Fruit fly (Drosophila melanogaster) whole organism, prepupa: ENCODE data around the gene Tbcd.
A peak's percentile ranks its signal among the peaks of the same experiment; 100 is the strongest.

Experiments used
- Blimp-1 ChIP-seq: fragments of 200-800 bp; sonication (Bioruptor generic); optimal IDR thresholded peaks from 3 replicates; lab custom pipeline; 2017; ENCODE audit warnings: missing biosample characterization, missing genetic modification characterization, mild to moderate bottlenecking, moderate library complexity, missing genetic modification reagents
- CG10631 ChIP-seq: fragments of 200-800 bp; sonication (Bioruptor generic); optimal IDR thresholded peaks from 2 replicates; lab custom pipeline; 2016; ENCODE audit warnings: missing biosample characterization, missing genetic modification characterization
- CG11902 ChIP-seq: fragments of 200-800 bp; sonication (Bioruptor generic); optimal IDR thresholded peaks from 3 replicates; lab custom pipeline; 2016; ENCODE audit warnings: missing biosample characterization, missing genetic modification characterization
- CG16779 ChIP-seq: fragments of 200-800 bp; sonication (Bioruptor generic); optimal IDR thresholded peaks from 3 replicates; lab custom pipeline; 2017; ENCODE audit warnings: missing biosample characterization, mild to moderate bottlenecking, missing genetic modification characterization
- CG3032 ChIP-seq: fragments of 200-800 bp; optimal IDR thresholded peaks from 2 replicates; lab custom pipeline; 2019; ENCODE audit warnings: missing biosample characterization, mild to moderate bottlenecking, missing genetic modification characterization, moderate library complexity
- CG31627 ChIP-seq: fragments of 200-800 bp; sonication (Bioruptor generic); optimal IDR thresholded peaks from 3 replicates; lab custom pipeline; 2016; ENCODE audit warnings: missing biosample characterization, missing genetic modification characterization
- CG32006 ChIP-seq: fragments of 200-800 bp; sonication (Bioruptor generic); optimal IDR thresholded peaks from 3 replicates; lab custom pipeline; 2017; ENCODE audit warnings: missing biosample characterization, mild to moderate bottlenecking, missing genetic modification characterization
- CG3919 ChIP-seq: fragments of 200-800 bp; sonication (Bioruptor generic); optimal IDR thresholded peaks from 3 replicates; lab custom pipeline; 2016; ENCODE audit warnings: missing biosample characterization, missing genetic modification characterization
- CG4318 ChIP-seq: fragments of 200-800 bp; sonication (Bioruptor generic); optimal IDR thresholded peaks from 3 replicates; lab custom pipeline; 2017; ENCODE audit warnings: missing biosample characterization, mild to moderate bottlenecking, missing genetic modification characterization
- CG6163 ChIP-seq: fragments of 200-800 bp; sonication (Bioruptor generic); IDR thresholded peaks from 3 replicates; pipeline ENCODE4 v1.3.6; 2022; ENCODE audit warnings: missing biosample characterization, missing genetic modification characterization
- CG6276 ChIP-seq: fragments of 200-800 bp; sonication (Bioruptor generic); optimal IDR thresholded peaks from 2 replicates; lab custom pipeline; 2017; ENCODE audit warnings: missing biosample characterization, mild to moderate bottlenecking, missing genetic modification characterization
- CG6792 ChIP-seq: fragments of 200-800 bp; sonication (Bioruptor generic); optimal IDR thresholded peaks from 3 replicates; lab custom pipeline; 2016; ENCODE audit warnings: missing biosample characterization, missing genetic modification characterization
- CG6808 ChIP-seq: fragments of 200-800 bp; sonication (Bioruptor generic); optimal IDR thresholded peaks from 3 replicates; lab custom pipeline; 2017; ENCODE audit warnings: missing biosample characterization, missing genetic modification characterization, mild to moderate bottlenecking, moderate library complexity, missing genetic modification reagents
- CG8119 ChIP-seq: fragments of 200-800 bp; sonication (Bioruptor generic); IDR thresholded peaks from 3 replicates; pipeline ENCODE4 v1.3.6; 2022; ENCODE audit warnings: missing biosample characterization, missing genetic modification characterization
- CG8319 ChIP-seq: fragments of 200-800 bp; sonication (Bioruptor generic); optimal IDR thresholded peaks from 3 replicates; lab custom pipeline; 2016; ENCODE audit warnings: missing biosample characterization, missing genetic modification characterization
- Eip75B ChIP-seq: fragments of 200-800 bp; sonication (Bioruptor generic); optimal IDR thresholded peaks from 3 replicates; lab custom pipeline; 2016; ENCODE audit warnings: missing biosample characterization, missing genetic modification characterization
- Eip78C ChIP-seq: fragments of 200-800 bp; sonication (Bioruptor generic); peaks from one replicate; lab custom pipeline; 2016; ENCODE audit warnings: missing biosample characterization, missing genetic modification characterization
- Eip93F ChIP-seq: fragments of 200-800 bp; sonication (Bioruptor generic); optimal IDR thresholded peaks from 2 replicates; lab custom pipeline; 2016; ENCODE audit warnings: missing biosample characterization, mild to moderate bottlenecking, missing genetic modification characterization
- Ets21C ChIP-seq: fragments of 200-800 bp; sonication (Bioruptor generic); optimal IDR thresholded peaks from 3 replicates; lab custom pipeline; 2016; ENCODE audit warnings: missing biosample characterization, missing genetic modification characterization
- Ets96B ChIP-seq: fragments of 200-800 bp; optimal IDR thresholded peaks from 2 replicates; lab custom pipeline; 2019; ENCODE audit warnings: missing biosample characterization, mild to moderate bottlenecking, missing genetic modification characterization, moderate library complexity
- Gug ChIP-seq: fragments of 200-800 bp; sonication (Bioruptor generic); IDR thresholded peaks from 2 replicates; pipeline ENCODE4 v1.3.6; 2022; ENCODE audit warnings: missing biosample characterization, missing genetic modification characterization
- Hr39 ChIP-seq: fragments of 200-800 bp; sonication (Bioruptor generic); optimal IDR thresholded peaks from 2 replicates; lab custom pipeline; 2016; ENCODE audit warnings: missing biosample characterization, missing genetic modification characterization
- Hr4 ChIP-seq: fragments of 200-800 bp; sonication (Bioruptor generic); optimal IDR thresholded peaks from 3 replicates; lab custom pipeline; 2016; ENCODE audit warnings: missing biosample characterization, missing genetic modification characterization
- Lpt ChIP-seq: fragments of 200-800 bp; sonication (Bioruptor generic); optimal IDR thresholded peaks from 3 replicates; lab custom pipeline; 2016; ENCODE audit warnings: missing biosample characterization, missing genetic modification characterization
- OdsH ChIP-seq: fragments of 200-800 bp; sonication (Bioruptor generic); optimal IDR thresholded peaks from 3 replicates; lab custom pipeline; 2016; ENCODE audit warnings: missing biosample characterization, missing genetic modification characterization
- Smox ChIP-seq: fragments of 200-800 bp; sonication (Bioruptor generic); optimal IDR thresholded peaks from 3 replicates; lab custom pipeline; 2016; ENCODE audit warnings: missing biosample characterization, missing genetic modification characterization
- Sox102F ChIP-seq: fragments of 200-800 bp; sonication (Bioruptor generic); optimal IDR thresholded peaks from 2 replicates; lab custom pipeline; 2016; ENCODE audit warnings: missing biosample characterization, mild to moderate bottlenecking, missing genetic modification characterization
- Sox14 ChIP-seq: fragments of 200-800 bp; sonication (Bioruptor generic); optimal IDR thresholded peaks from 3 replicates; lab custom pipeline; 2016; ENCODE audit warnings: missing biosample characterization, missing genetic modification characterization
- achi ChIP-seq: fragments of 200-800 bp; sonication (Bioruptor generic); optimal IDR thresholded peaks from 3 replicates; lab custom pipeline; 2016; ENCODE audit warnings: missing biosample characterization, missing genetic modification characterization
- dac ChIP-seq: fragments of 200-800 bp; sonication (Bioruptor generic); optimal IDR thresholded peaks from 2 replicates; lab custom pipeline; 2017; ENCODE audit warnings: missing biosample characterization, mild to moderate bottlenecking, missing genetic modification characterization
- dsx ChIP-seq: fragments of 200-800 bp; optimal IDR thresholded peaks from 3 replicates; lab custom pipeline; 2019; ENCODE audit warnings: missing biosample characterization, mild to moderate bottlenecking, missing genetic modification characterization, moderate library complexity; ENCODE audit not compliant: poor library complexity, severe bottlenecking
- fd59A ChIP-seq: fragments of 200-800 bp; sonication (Bioruptor generic); optimal IDR thresholded peaks from 2 replicates; lab custom pipeline; 2017; ENCODE audit warnings: missing biosample characterization, mild to moderate bottlenecking, missing genetic modification characterization, missing genetic modification reagents
- fkh ChIP-seq: fragments of 200-800 bp; sonication (Bioruptor generic); optimal IDR thresholded peaks from 3 replicates; lab custom pipeline; 2017; ENCODE audit warnings: missing biosample characterization, mild to moderate bottlenecking, missing genetic modification characterization, moderate library complexity
- lz ChIP-seq: fragments of 200-800 bp; sonication (Bioruptor generic); optimal IDR thresholded peaks from 3 replicates; lab custom pipeline; 2016; ENCODE audit warnings: missing biosample characterization, missing genetic modification characterization
- pdm3 ChIP-seq: fragments of 200-800 bp; sonication (Bioruptor generic); optimal IDR thresholded peaks from 3 replicates; lab custom pipeline; 2016; ENCODE audit warnings: missing biosample characterization, missing genetic modification characterization
- spab ChIP-seq: fragments of 200-800 bp; sonication (Bioruptor generic); optimal IDR thresholded peaks from 2 replicates; lab custom pipeline; 2017; ENCODE audit warnings: missing biosample characterization, mild to moderate bottlenecking, missing genetic modification characterization, missing genetic modification reagents
- ss ChIP-seq, 2 experiments: fragments of 200-800 bp; sonication (Bioruptor generic); optimal IDR thresholded peaks; 2 replicates in 1 of 2; 3 replicates in 1 of 2; lab custom pipeline; 2017 to 2018; ENCODE audit warnings: mild to moderate bottlenecking in 2 of 2, missing biosample characterization in 2 of 2, missing genetic modification characterization in 2 of 2, moderate library complexity in 1 of 2
- svp ChIP-seq: fragments of 200-800 bp; sonication (Bioruptor generic); peaks from one replicate; lab custom pipeline; 2016; ENCODE audit warnings: missing biosample characterization, missing genetic modification characterization

Tbcd gene

DNA sequence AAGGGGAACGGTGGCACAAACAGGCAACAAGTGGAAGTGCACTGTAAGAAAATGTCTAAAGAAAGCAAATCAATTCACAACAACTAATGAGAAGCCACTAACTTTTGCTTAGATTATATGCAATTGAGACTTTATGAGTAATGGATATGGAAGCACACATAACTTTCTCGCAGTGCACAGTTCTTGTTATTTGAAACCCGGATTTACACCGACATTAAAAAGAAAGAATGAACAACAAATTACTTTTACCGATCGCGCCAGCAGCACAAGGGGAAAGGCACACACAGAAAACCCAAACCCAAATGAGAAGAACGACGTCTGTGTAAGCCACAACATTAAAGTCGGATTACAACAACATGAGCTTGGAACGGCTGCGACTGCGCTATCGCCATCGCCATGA lies 41.8 kb downstream of the Tbcd start (continued):
- TF ChIP-seq spab (GFP tag; lab: Kevin White, UChicago) (peak; percentile 14), Ets96B (tag; lab: Kevin White, UChicago) (peak; percentile 45), lz (GFP tag; lab: Kevin White, UChicago) (peak; percentile 88), CG8119 (peak; percentile 73), fkh (no peak), CG6808 (GFP tag; lab: Kevin White, UChicago) (no peak), CG6276 (peak; percentile 68), CG32006 (GFP tag; lab: Kevin White, UChicago) (peak; percentile 76), CG3032 (peak; percentile 13), fd59A (GFP tag; lab: Kevin White, UChicago) (no peak), Hr4 (GFP tag; lab: Kevin White, UChicago) (peak; percentile 53), pdm3 (GFP tag; lab: Kevin White, UChicago) (peak; percentile 70), CG11902 (GFP tag; lab: Kevin White, UChicago) (peak; percentile 66), achi (GFP tag; lab: Kevin White, UChicago) (peak; percentile 77), CG16779 (tag; lab: Kevin White, UChicago) (no peak), dac (peak; percentile 51), CG8319 (peak; percentile 60), CG3919 (peak; percentile 81), Hr39 (GFP tag; lab: Kevin White, UChicago) (peak; percentile 89), CG31627 (peak; percentile 90), Eip93F (GFP tag; lab: Kevin White, UChicago) (peak; percentile 35), CG6792 (peak; percentile 78), CG6163 (GFP tag; lab: Robert Waterston, UW) (peak; percentile 80), ss (GFP tag; optimal IDR thresholded peaks at IDR 0.05; lab: Kevin White, UChicago) (no peak), Sox102F (GFP tag; lab: Kevin White, UChicago) (peak; percentile 84), dsx (GFP tag; lab: Kevin White, UChicago) (peak; percentile 35)
- TF ChIP-seq, all 60 proteins: peak for 51

- TF ChIP-seq CG31627, result no peak
- TF ChIP-seq svp (GFP tag; lab: Kevin White, UChicago), result peak; percentile 84
- TF ChIP-seq Eip78C, result peak; percentile 33
- TF ChIP-seq Sox14 (GFP tag; lab: Kevin White, UChicago), result peak; percentile 43
Observed at dm6 chr2L:2190684-2191083, 43.4 kb downstream of the Tbcd start.

dm6 chr2L:2191404-2191803 lies 44.1 kb downstream of the Tbcd start:
- TF ChIP-seq Ets96B (tag; lab: Kevin White, UChicago), result no peak
- TF ChIP-seq Eip75B (GFP tag; lab: Kevin White, UChicago), result no peak
- no peak for TF ChIP-seq Gug
- TF ChIP-seq CG11902 (GFP tag; lab: Kevin White, UChicago), result no peak
- TF ChIP-seq CG31627, result no peak
- no peak for TF ChIP-seq CG10631 (GFP tag; lab: Kevin White, UChicago)
- TF ChIP-seq OdsH (GFP tag; lab: Kevin White, UChicago), result no peak
- TF ChIP-seq CG3032, result no peak
- TF ChIP-seq Lpt (GFP tag; lab: Kevin White, UChicago), result no peak
- TF ChIP-seq fkh, result no peak
- no peak for TF ChIP-seq CG16779 (tag; lab: Kevin White, UChicago)
- TF ChIP-seq Hr4 (GFP tag; lab: Kevin White, UChicago), result no peak
- TF ChIP-seq Smox (GFP tag; lab: Kevin White, UChicago), result no peak
- TF ChIP-seq Ets21C (GFP tag; lab: Kevin White, UChicago), result no peak
- no peak for TF ChIP-seq CG8119
- no peak for TF ChIP-seq Blimp-1 (GFP tag; lab: Kevin White, UChicago)
- TF ChIP-seq CG4318, result no peak
